Worm (Caenorhabditis elegans) whole organism, late embryonic: Measurements from ENCODE around the gene C06H5.12.

Source experiments
- K09A11.1 ChIP-seq: sonication (generic microtip); optimal IDR thresholded peaks from 2 replicates; lab custom pipeline; 2017; ENCODE audit warnings: antibody characterized with exemption, mild to moderate bottlenecking, missing genetic modification characterization, missing compliant biosample characterization; ENCODE audit not compliant: insufficient read depth
- ama-1 ChIP-seq: fragments of 150-350 bp; optimal IDR thresholded peaks from 2 replicates; lab custom pipeline; 2014
- ceh-14 ChIP-seq: sonication (generic microtip); optimal IDR thresholded peaks from 2 replicates; lab custom pipeline; 2016; ENCODE audit warnings: missing genotype, missing genetic modification characterization, missing compliant biosample characterization
- ceh-18 ChIP-seq: sonication (generic microtip); optimal IDR thresholded peaks from 2 replicates; lab custom pipeline; 2016; ENCODE audit warnings: missing genetic modification characterization, missing compliant biosample characterization
- ceh-2 ChIP-seq: sonication (generic microtip); optimal IDR thresholded peaks from 2 replicates; lab custom pipeline; 2016; ENCODE audit warnings: missing genotype, missing genetic modification characterization, missing compliant biosample characterization
- ceh-48 ChIP-seq: sonication (generic microtip); optimal IDR thresholded peaks from 2 replicates; lab custom pipeline; 2016; ENCODE audit warnings: missing genetic modification characterization, inconsistent platforms, missing compliant biosample characterization
- che-1 ChIP-seq: sonication (generic microtip); optimal IDR thresholded peaks from 2 replicates; lab custom pipeline; 2016; ENCODE audit warnings: mild to moderate bottlenecking, missing genetic modification characterization, missing compliant biosample characterization
- dmd-4 ChIP-seq: sonication (generic microtip); optimal IDR thresholded peaks from 2 replicates; lab custom pipeline; 2016; ENCODE audit warnings: borderline replicate concordance, missing genetic modification characterization, missing compliant biosample characterization
- dve-1 ChIP-seq: sonication (generic microtip); optimal IDR thresholded peaks from 2 replicates; lab custom pipeline; 2017; ENCODE audit warnings: antibody characterized with exemption, mild to moderate bottlenecking, missing genetic modification characterization, missing compliant biosample characterization
- hlh-15 ChIP-seq: sonication (generic microtip); optimal IDR thresholded peaks from 2 replicates; lab custom pipeline; 2016; ENCODE audit warnings: missing genetic modification characterization, missing compliant biosample characterization
- lim-6 ChIP-seq: sonication (generic microtip); optimal IDR thresholded peaks from 2 replicates; lab custom pipeline; 2016; ENCODE audit warnings: missing genetic modification characterization, missing compliant biosample characterization
- nhr-11 ChIP-seq: fragments of 150-350 bp; optimal IDR thresholded peaks from 2 replicates; lab custom pipeline; 2014; ENCODE audit warnings: missing biosample characterization, missing genetic modification characterization
- odd-2 ChIP-seq: sonication (generic microtip); optimal IDR thresholded peaks from 2 replicates; lab custom pipeline; 2017; ENCODE audit warnings: antibody characterized with exemption, mild to moderate bottlenecking, missing genetic modification characterization, missing compliant biosample characterization
- pat-9 ChIP-seq: fragments of 200-800 bp; sonication (Bioruptor generic); optimal IDR thresholded peaks from 2 replicates; lab custom pipeline; 2018; ENCODE audit warnings: mild to moderate bottlenecking, missing genetic modification characterization, moderate library complexity, missing compliant biosample characterization
- pax-1 ChIP-seq: fragments of 150-350 bp; optimal IDR thresholded peaks from 2 replicates; lab custom pipeline; 2014; ENCODE audit warnings: missing biosample characterization, missing genetic modification characterization
- pha-4 ChIP-seq: fragments of 150-350 bp; optimal IDR thresholded peaks from 2 replicates; lab custom pipeline; 2018; ENCODE audit warnings: missing biosample characterization, missing genetic modification reagents, missing genetic modification characterization
- sdc-2 ChIP-seq: sonication (generic microtip); optimal IDR thresholded peaks from 2 replicates; lab custom pipeline; 2016; ENCODE audit warnings: missing genotype, missing genetic modification characterization, missing compliant biosample characterization
- sox-4 ChIP-seq: sonication (generic microtip); optimal IDR thresholded peaks from 2 replicates; lab custom pipeline; 2017; ENCODE audit warnings: mild to moderate bottlenecking, missing genetic modification characterization, inconsistent platforms, missing compliant biosample characterization
- unc-42 ChIP-seq: sonication (generic microtip); optimal IDR thresholded peaks from 2 replicates; lab custom pipeline; 2016; ENCODE audit warnings: missing genotype, missing genetic modification characterization, missing compliant biosample characterization

The C06H5.12 gene

DNA sequence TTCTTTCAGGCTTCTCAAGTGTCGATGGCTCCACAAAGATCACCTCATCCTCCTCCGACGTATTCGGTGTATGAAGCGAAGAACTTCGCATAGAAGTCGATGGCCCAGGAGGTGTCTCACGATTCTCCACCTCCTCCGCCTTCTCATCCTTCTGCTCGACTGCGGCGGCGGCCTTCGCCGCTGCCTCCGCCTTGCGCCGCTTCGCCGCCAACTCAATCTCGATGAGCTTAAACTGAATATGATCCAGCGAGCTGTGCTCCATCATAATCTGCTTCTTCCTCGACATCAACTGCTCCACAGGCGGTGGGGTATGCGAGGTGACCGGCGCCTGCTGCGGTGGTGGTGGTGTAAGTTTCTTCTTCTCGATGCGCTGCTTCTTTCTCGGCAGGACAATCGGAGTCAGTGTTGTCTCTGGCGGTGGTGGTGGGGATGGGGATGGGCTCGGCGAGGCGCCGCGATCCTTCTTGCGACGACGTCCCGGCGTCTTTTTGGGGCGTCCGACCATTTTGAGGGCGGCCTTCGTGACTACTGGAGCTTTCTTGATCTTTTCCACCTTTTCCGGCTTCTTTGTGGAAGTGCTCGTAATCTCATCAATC, 49.4 kb downstream of the C06H5.12 start:
- TF ChIP-seq pha-4, result no peak
- no peak for TF ChIP-seq ceh-14
- no peak for TF ChIP-seq nhr-11 (tag; lab: Kevin White, UChicago)
- no peak for TF ChIP-seq unc-42 (tag; lab: Kevin White, UChicago)
- TF ChIP-seq dve-1 (tag; lab: Kevin White, UChicago), result no peak
- no peak for TF ChIP-seq sdc-2 (tag; lab: Kevin White, UChicago)
- TF ChIP-seq pax-1 (tag; lab: Kevin White, UChicago), result no peak
- TF ChIP-seq che-1 (tag; lab: Kevin White, UChicago), result no peak
- TF ChIP-seq ceh-48 (tag; lab: Kevin White, UChicago), result no peak
- no peak for TF ChIP-seq hlh-15 (tag; lab: Kevin White, UChicago)
- TF ChIP-seq ceh-2, result no peak
- TF ChIP-seq lim-6 (tag; lab: Kevin White, UChicago), result no peak
- TF ChIP-seq K09A11.1 (tag; lab: Kevin White, UChicago), result no peak
- TF ChIP-seq ceh-18, result no peak
- no peak for TF ChIP-seq sox-4
- TF ChIP-seq pat-9 (tag; lab: Kevin White, UChicago), result no peak
- no peak for TF ChIP-seq dmd-4
- no peak for TF ChIP-seq odd-2 (tag; lab: Kevin White, UChicago)
- no peak for TF ChIP-seq ama-1 (lab: Kevin White, UChicago)
